Fruit fly (Drosophila melanogaster) whole organism, adult: ENCODE measurements around the gene Naa20B.

ENCODE experiments used
- CG11617 ChIP-seq: fragments of 200-800 bp; sonication (Bioruptor generic); optimal IDR thresholded peaks from 2 replicates; lab custom pipeline; 2017; ENCODE audit warnings: mild to moderate bottlenecking, missing biosample characterization, missing genetic modification reagents, missing genetic modification characterization
- CG12768 ChIP-seq: fragments of 200-800 bp; sonication (Bioruptor generic); optimal IDR thresholded peaks from 2 replicates; lab custom pipeline; 2017; ENCODE audit warnings: missing biosample characterization, missing genetic modification characterization, mild to moderate bottlenecking, moderate library complexity, missing genetic modification reagents
- CG14711 ChIP-seq: fragments of 200-800 bp; sonication (Bioruptor generic); optimal IDR thresholded peaks from 2 replicates; lab custom pipeline; 2018; ENCODE audit warnings: missing biosample characterization, mild to moderate bottlenecking, missing genetic modification characterization, moderate library complexity
- CG1620 ChIP-seq: fragments of 200-800 bp; sonication (Bioruptor generic); optimal IDR thresholded peaks from 2 replicates; lab custom pipeline; 2016; ENCODE audit warnings: missing biosample characterization, missing genetic modification characterization
- CG33017 ChIP-seq: fragments of 200-800 bp; sonication (Bioruptor generic); optimal IDR thresholded peaks from 2 replicates; lab custom pipeline; 2018; ENCODE audit warnings: missing biosample characterization, mild to moderate bottlenecking, missing genetic modification characterization, moderate library complexity
- CG5204 ChIP-seq: fragments of 200-800 bp; sonication (Bioruptor generic); optimal IDR thresholded peaks from 2 replicates; lab custom pipeline; 2016; ENCODE audit warnings: missing biosample characterization, missing genetic modification characterization
- CG7045 ChIP-seq: fragments of 200-800 bp; sonication (Bioruptor generic); optimal IDR thresholded peaks from 2 replicates; lab custom pipeline; 2017; ENCODE audit warnings: missing biosample characterization, mild to moderate bottlenecking, missing genetic modification characterization
- CG7101 ChIP-seq: fragments of 200-800 bp; sonication (Bioruptor generic); optimal IDR thresholded peaks from 2 replicates; lab custom pipeline; 2018; ENCODE audit warnings: missing biosample characterization, mild to moderate bottlenecking, missing genetic modification characterization, moderate library complexity
- Clk ChIP-seq: fragments of 200-800 bp; sonication (Bioruptor generic); optimal IDR thresholded peaks from 2 replicates; lab custom pipeline; 2017; ENCODE audit warnings: missing biosample characterization, missing genetic modification characterization
- Crg-1 ChIP-seq: fragments of 200-800 bp; sonication (Bioruptor generic); optimal IDR thresholded peaks from 2 replicates; lab custom pipeline; 2016; ENCODE audit warnings: missing biosample characterization, missing genetic modification characterization
- Hr96 ChIP-seq: fragments of 200-800 bp; sonication (Bioruptor generic); optimal IDR thresholded peaks from 2 replicates; lab custom pipeline; 2016; ENCODE audit warnings: missing biosample characterization, missing genetic modification characterization
- Mnt ChIP-seq: fragments of 200-800 bp; sonication (Bioruptor generic); optimal IDR thresholded peaks from 2 replicates; lab custom pipeline; 2016; ENCODE audit warnings: missing biosample characterization, mild to moderate bottlenecking, missing genetic modification characterization
- bab1 ChIP-seq: fragments of 200-800 bp; sonication (Bioruptor generic); optimal IDR thresholded peaks from 3 replicates; lab custom pipeline; 2019; ENCODE audit warnings: missing biosample characterization, mild to moderate bottlenecking, missing genetic modification characterization, moderate library complexity
- cic ChIP-seq: fragments of 200-800 bp; sonication (Bioruptor generic); optimal IDR thresholded peaks from 2 replicates; lab custom pipeline; 2017; ENCODE audit warnings: missing biosample characterization, mild to moderate bottlenecking, missing genetic modification characterization, moderate library complexity
- cnc ChIP-seq, 2 experiments: fragments of >200 bp; optimal IDR thresholded peaks; 2 replicates each; lab custom pipeline; 2017
- kay ChIP-seq: fragments of 200-800 bp; sonication (Bioruptor generic); peaks from one replicate; lab custom pipeline; 2016; ENCODE audit warnings: missing biosample characterization, missing genetic modification characterization, borderline replicate concordance
- ovo ChIP-seq: fragments of 200-800 bp; sonication (Bioruptor generic); optimal IDR thresholded peaks from 2 replicates; lab custom pipeline; 2016; ENCODE audit warnings: missing biosample characterization, missing genetic modification characterization
- pad ChIP-seq: fragments of 200-800 bp; sonication (Bioruptor generic); optimal IDR thresholded peaks from 3 replicates; lab custom pipeline; 2017; ENCODE audit warnings: missing biosample characterization, missing genetic modification characterization, mild to moderate bottlenecking, moderate library complexity, missing genetic modification reagents
- tj ChIP-seq: fragments of 200-800 bp; sonication (Bioruptor generic); optimal IDR thresholded peaks from 3 replicates; lab custom pipeline; 2017; ENCODE audit warnings: missing biosample characterization, mild to moderate bottlenecking, missing genetic modification characterization, moderate library complexity
- toe ChIP-seq: fragments of 200-800 bp; sonication (Bioruptor generic); optimal IDR thresholded peaks from 2 replicates; lab custom pipeline; 2016; ENCODE audit warnings: missing biosample characterization, missing genetic modification characterization

Gene Naa20B

dm6 chr2L:13244759-13245308 lies 12.4 kb upstream of the Naa20B start:
- TF ChIP-seq kay: no peak

dm6 chr2L:13245855-13246645 lies 11.2 kb upstream of the Naa20B start, which contains the start of gene CG16820:
CG16820 (plus strand) TSS chr2L:13246232.
- TF ChIP-seq Crg-1 (GFP tag; lab: Kevin White, UChicago) (no peak), kay (peak; percentile 24), tj (GFP tag; lab: Kevin White, UChicago) (no peak)

- TF ChIP-seq ovo (GFP tag; lab: Kevin White, UChicago) (no peak), cic (no peak), CG14711 (tag; lab: Kevin White, UChicago) (no peak), CG33017 (tag; lab: Kevin White, UChicago) (no peak), CG1620 (GFP tag; lab: Kevin White, UChicago) (no peak), kay (no peak), CG11617 (GFP tag; lab: Kevin White, UChicago) (no peak), bab1 (GFP tag; lab: Kevin White, UChicago) (no peak)
Measured at dm6 chr2L:13251167-13251566, 6.1 kb upstream of the Naa20B start.

dm6 chr2L:13258702-13259101 lies 1.4 kb downstream of the Naa20B start:
- no peak for TF ChIP-seq Mnt (GFP tag; lab: Kevin White, UChicago)
- no peak for TF ChIP-seq CG7045
- TF ChIP-seq pad (GFP tag; lab: Kevin White, UChicago): no peak
- no peak for TF ChIP-seq Clk (GFP tag; lab: Kevin White, UChicago)
- TF ChIP-seq CG11617 (GFP tag; lab: Kevin White, UChicago): no peak

- TF ChIP-seq bab1 (GFP tag; lab: Kevin White, UChicago): no peak
- TF ChIP-seq ovo (GFP tag; lab: Kevin White, UChicago): no peak
- TF ChIP-seq CG7101 (tag; lab: Kevin White, UChicago): no peak
- TF ChIP-seq CG11617 (GFP tag; lab: Kevin White, UChicago): no peak
- no peak for TF ChIP-seq CG14711 (tag; lab: Kevin White, UChicago)
- TF ChIP-seq cnc (optimal IDR thresholded peaks at IDR 0.05; lab: Kevin White, UChicago): no peak
- TF ChIP-seq pad (GFP tag; lab: Kevin White, UChicago): no peak
- no peak for TF ChIP-seq Mnt (GFP tag; lab: Kevin White, UChicago)
- TF ChIP-seq tj (GFP tag; lab: Kevin White, UChicago): no peak
- TF ChIP-seq Hr96 (GFP tag; lab: Kevin White, UChicago): no peak
- no peak for TF ChIP-seq CG12768 (GFP tag; lab: Kevin White, UChicago)
Measured at dm6 chr2L:13259643-13260042, 2.4 kb downstream of the Naa20B start, which contains the start of gene CG31730. CG31730 (minus strand) TSS chr2L:13259743.

dm6 chr2L:13260740-13261139 lies 3.5 kb downstream of the Naa20B start, which contains the start of gene CG44085:
CG44085 (plus strand) TSS chr2L:13261008.
- no peak for TF ChIP-seq CG12768 (GFP tag; lab: Kevin White, UChicago)
- no peak for TF ChIP-seq CG7045
- TF ChIP-seq bab1 (GFP tag; lab: Kevin White, UChicago): no peak
- TF ChIP-seq Hr96 (GFP tag; lab: Kevin White, UChicago): no peak
- TF ChIP-seq CG7101 (tag; lab: Kevin White, UChicago): no peak
- TF ChIP-seq tj (GFP tag; lab: Kevin White, UChicago): no peak
- no peak for TF ChIP-seq CG11617 (GFP tag; lab: Kevin White, UChicago)
- no peak for TF ChIP-seq toe (GFP tag; lab: Kevin White, UChicago)
- TF ChIP-seq pad (GFP tag; lab: Kevin White, UChicago): no peak
- no peak for TF ChIP-seq ovo (GFP tag; lab: Kevin White, UChicago)
- TF ChIP-seq kay: no peak
- no peak for TF ChIP-seq cic
- TF ChIP-seq cnc (optimal IDR thresholded peaks at IDR 0.05; lab: Kevin White, UChicago): no peak
- no peak for TF ChIP-seq Clk (GFP tag; lab: Kevin White, UChicago)
- TF ChIP-seq CG33017 (tag; lab: Kevin White, UChicago): no peak
- no peak for TF ChIP-seq CG5204 (GFP tag; lab: Kevin White, UChicago)
- TF ChIP-seq CG14711 (tag; lab: Kevin White, UChicago): no peak

- TF ChIP-seq CG5204 (GFP tag; lab: Kevin White, UChicago) (no peak), Hr96 (GFP tag; lab: Kevin White, UChicago) (no peak), CG7101 (tag; lab: Kevin White, UChicago) (no peak), CG11617 (GFP tag; lab: Kevin White, UChicago) (no peak)
Measured at dm6 chr2L:13265776-13266175, 8.5 kb downstream of the Naa20B start, which contains the start of gene CG31848. CG31848 (minus strand) TSS chr2L:13265876.
